Worm (Caenorhabditis elegans): ENCODE data around the gene T22B2.2.

- TF ChIP-seq nhr-12 (tag; optimal IDR thresholded peaks at IDR 0.05) (no peak), fos-1 (tag; optimal IDR thresholded peaks at IDR 0.05) (no peak), aly-2 (tag; optimal IDR thresholded peaks at IDR 0.05) (no peak), lin-15B (tag; optimal IDR thresholded peaks at IDR 0.05) (no peak), sea-2 (GFP tag; optimal IDR thresholded peaks at IDR 0.05) (no peak), ZK546.5 (tag; optimal IDR thresholded peaks at IDR 0.05) (no peak), egl-27 (tag; optimal IDR thresholded peaks at IDR 0.05) (no peak), zag-1 (tag; optimal IDR thresholded peaks at IDR 0.05) (no peak), unc-39 (tag; optimal IDR thresholded peaks at IDR 0.05) (no peak), jun-1 (tag; optimal IDR thresholded peaks at IDR 0.05) (no peak), pqm-1 (tag; optimal IDR thresholded peaks at IDR 0.05) (no peak), R02D3.7 (tag; optimal IDR thresholded peaks at IDR 0.05) (no peak)
These were observed 18.8 kb upstream of the T22B2.2 start for ce11 chrX:3901389-3901788.
